Fruit fly (Drosophila melanogaster) whole organism, embryonic: ENCODE measurements around the gene CG34238.

Experiments
- B-H1 ChIP-seq: fragments of 200-800 bp; sonication (Bioruptor generic); IDR thresholded peaks from 3 replicates; pipeline ENCODE4 v1.3.6; 2022; ENCODE audit warnings: missing biosample characterization, missing genetic modification characterization
- CG10462 ChIP-seq: fragments of 200-800 bp; sonication (Bioruptor generic); optimal IDR thresholded peaks from 2 replicates; lab custom pipeline; 2016; ENCODE audit warnings: missing biosample characterization, missing genetic modification characterization
- CG10959 ChIP-seq: fragments of 200-800 bp; sonication (Bioruptor generic); IDR thresholded peaks from 2 replicates; pipeline ENCODE4 v1.3.6; 2022; ENCODE audit warnings: missing biosample characterization, missing genetic modification characterization
- CG11560 ChIP-seq: fragments of 200-800 bp; sonication (Bioruptor generic); IDR thresholded peaks from 3 replicates; pipeline ENCODE4 v1.3.6; 2022; ENCODE audit warnings: missing biosample characterization, missing genetic modification characterization
- CG13296 ChIP-seq: fragments of 200-800 bp; sonication (Bioruptor generic); optimal IDR thresholded peaks from 3 replicates; lab custom pipeline; 2018; ENCODE audit warnings: missing biosample characterization, mild to moderate bottlenecking, missing genetic modification characterization
- CG13894 ChIP-seq: fragments of 200-800 bp; sonication (Bioruptor generic); optimal IDR thresholded peaks from 3 replicates; lab custom pipeline; 2018; ENCODE audit warnings: missing biosample characterization, mild to moderate bottlenecking, missing genetic modification characterization, moderate library complexity
- CG14014 ChIP-seq: fragments of 200-800 bp; sonication (Bioruptor generic); IDR thresholded peaks from 2 replicates; pipeline ENCODE4 v1.3.6; 2022; ENCODE audit warnings: missing biosample characterization, missing genetic modification characterization
- CG14710 ChIP-seq: fragments of 200-800 bp; sonication (Bioruptor generic); optimal IDR thresholded peaks from 3 replicates; lab custom pipeline; 2019; ENCODE audit warnings: missing biosample characterization, mild to moderate bottlenecking, missing genetic modification characterization, moderate library complexity
- CG17361 ChIP-seq: fragments of 200-800 bp; sonication (Bioruptor generic); IDR thresholded peaks from 3 replicates; pipeline ENCODE4 v1.3.6; 2022; ENCODE audit warnings: missing biosample characterization, missing genetic modification characterization
- CG17385 ChIP-seq: fragments of 200-800 bp; sonication (Bioruptor generic); optimal IDR thresholded peaks from 3 replicates; lab custom pipeline; 2018; ENCODE audit warnings: missing biosample characterization, mild to moderate bottlenecking, missing genetic modification characterization
- CG18262 ChIP-seq: fragments of 200-800 bp; optimal IDR thresholded peaks from 3 replicates; lab custom pipeline; 2019; ENCODE audit warnings: missing biosample characterization, mild to moderate bottlenecking, missing genetic modification characterization, moderate library complexity
- CG18476 ChIP-seq: fragments of 200-800 bp; sonication (Bioruptor generic); optimal IDR thresholded peaks from 2 replicates; lab custom pipeline; 2016; ENCODE audit warnings: missing biosample characterization, mild to moderate bottlenecking, missing genetic modification characterization
- CG2116 ChIP-seq: fragments of 200-800 bp; sonication (Bioruptor generic); optimal IDR thresholded peaks from 3 replicates; lab custom pipeline; 2018; ENCODE audit warnings: missing biosample characterization, mild to moderate bottlenecking, missing genetic modification characterization
- CG2712 ChIP-seq: fragments of 200-800 bp; optimal IDR thresholded peaks from 3 replicates; lab custom pipeline; 2019; ENCODE audit warnings: missing biosample characterization, mild to moderate bottlenecking, missing genetic modification characterization, moderate library complexity
- CG31365 ChIP-seq: fragments of 200-800 bp; sonication (Bioruptor generic); optimal IDR thresholded peaks from 2 replicates; lab custom pipeline; 2018; ENCODE audit warnings: missing biosample characterization, mild to moderate bottlenecking, missing genetic modification characterization
- CG34376 ChIP-seq: fragments of 200-800 bp; sonication (Bioruptor generic); optimal IDR thresholded peaks from 2 replicates; lab custom pipeline; 2018; ENCODE audit warnings: missing biosample characterization, mild to moderate bottlenecking, missing genetic modification characterization
- CG3838 ChIP-seq: fragments of 200-800 bp; sonication (Bioruptor generic); optimal IDR thresholded peaks from 3 replicates; lab custom pipeline; 2016; ENCODE audit warnings: missing biosample characterization, missing genetic modification characterization
- CG4424 ChIP-seq: fragments of 200-800 bp; sonication (Bioruptor generic); optimal IDR thresholded peaks from 3 replicates; lab custom pipeline; 2016; ENCODE audit warnings: missing biosample characterization, missing genetic modification characterization
- CG4617 ChIP-seq: fragments of 200-800 bp; sonication (Bioruptor generic); optimal IDR thresholded peaks from 3 replicates; lab custom pipeline; 2016; ENCODE audit warnings: missing biosample characterization, missing genetic modification characterization, borderline replicate concordance
- CG5953 ChIP-seq: fragments of 200-800 bp; sonication (Bioruptor generic); IDR thresholded peaks from 2 replicates; pipeline ENCODE4 v1.3.6; 2022; ENCODE audit warnings: missing biosample characterization, missing genetic modification characterization
- CG6272 ChIP-seq: fragments of 200-800 bp; sonication (Bioruptor generic); IDR thresholded peaks from 2 replicates; pipeline ENCODE4 v1.3.6; 2022; ENCODE audit warnings: missing biosample characterization, missing genetic modification characterization
- CG7786 ChIP-seq: fragments of 200-800 bp; sonication (Bioruptor generic); optimal IDR thresholded peaks from 2 replicates; lab custom pipeline; 2016; ENCODE audit warnings: missing biosample characterization, missing genetic modification characterization
- CG8924 ChIP-seq: fragments of 200-800 bp; optimal IDR thresholded peaks from 3 replicates; lab custom pipeline; 2019; ENCODE audit warnings: missing biosample characterization, mild to moderate bottlenecking, missing genetic modification characterization, moderate library complexity
- CG9797 ChIP-seq: fragments of 200-800 bp; sonication (Bioruptor generic); optimal IDR thresholded peaks from 3 replicates; lab custom pipeline; 2018; ENCODE audit warnings: missing biosample characterization, mild to moderate bottlenecking, missing genetic modification characterization
- CTCF ChIP-seq: fragments of 200-800 bp; sonication (Bioruptor generic); optimal IDR thresholded peaks from 2 replicates; lab custom pipeline; 2017; ENCODE audit warnings: missing biosample characterization, mild to moderate bottlenecking, missing genetic modification characterization, moderate library complexity
- Dad ChIP-seq: fragments of 200-800 bp; sonication (Bioruptor generic); optimal IDR thresholded peaks from 3 replicates; lab custom pipeline; 2016; ENCODE audit warnings: missing biosample characterization, missing genetic modification characterization
- Dll ChIP-seq: fragments of 200-800 bp; sonication (Bioruptor generic); IDR thresholded peaks from 4 replicates; pipeline ENCODE4 v1.3.6; 2022; ENCODE audit warnings: missing biosample characterization, missing genetic modification characterization; ENCODE audit not compliant: partially characterized antibody
- Dp ChIP-seq: fragments of 200-800 bp; sonication (Bioruptor generic); optimal IDR thresholded peaks from 2 replicates; lab custom pipeline; 2018; ENCODE audit warnings: missing biosample characterization, mild to moderate bottlenecking, missing genetic modification characterization, moderate library complexity
- Kr ChIP-seq: fragments of 200-800 bp; sonication (Bioruptor generic); optimal IDR thresholded peaks from 2 replicates; lab custom pipeline; 2017; ENCODE audit warnings: missing biosample characterization, mild to moderate bottlenecking, missing genetic modification characterization
- Mrtf ChIP-seq: fragments of 200-800 bp; sonication (Bioruptor generic); IDR thresholded peaks from 3 replicates; pipeline ENCODE4 v1.3.6; 2022; ENCODE audit warnings: missing biosample characterization, missing genetic modification characterization
- Myb ChIP-seq: fragments of 200-800 bp; sonication (Bioruptor generic); optimal IDR thresholded peaks from 2 replicates; lab custom pipeline; 2016; ENCODE audit warnings: missing biosample characterization, missing genetic modification characterization
- Nf-YA ChIP-seq: fragments of 200-800 bp; sonication (Bioruptor generic); IDR thresholded peaks from 2 replicates; pipeline ENCODE4 v1.3.6; 2022; ENCODE audit warnings: missing biosample characterization, missing genetic modification characterization
- NfI ChIP-seq: fragments of 200-800 bp; sonication (Bioruptor generic); optimal IDR thresholded peaks from 3 replicates; lab custom pipeline; 2018; ENCODE audit warnings: missing biosample characterization, mild to moderate bottlenecking, missing genetic modification characterization, moderate library complexity
- Sin3A ChIP-seq: fragments of >200 bp; optimal IDR thresholded peaks from 2 replicates; lab custom pipeline; 2018
- Sox102F ChIP-seq: fragments of 200-800 bp; sonication (Bioruptor generic); optimal IDR thresholded peaks from 2 replicates; lab custom pipeline; 2018; ENCODE audit warnings: missing biosample characterization, mild to moderate bottlenecking, missing genetic modification characterization, moderate library complexity
- Taf1 ChIP-seq: fragments of 200-800 bp; sonication (Bioruptor generic); IDR thresholded peaks from 2 replicates; pipeline ENCODE4 v1.3.6; 2022; ENCODE audit warnings: missing biosample characterization, missing genetic modification characterization
- YL-1 ChIP-seq: fragments of 200-800 bp; sonication (Bioruptor generic); optimal IDR thresholded peaks from 3 replicates; lab custom pipeline; 2017; ENCODE audit warnings: missing biosample characterization, mild to moderate bottlenecking, missing genetic modification characterization
- abd-A ChIP-seq: fragments of 200-800 bp; sonication (Bioruptor generic); optimal IDR thresholded peaks from 3 replicates; lab custom pipeline; 2019; ENCODE audit warnings: missing biosample characterization, mild to moderate bottlenecking, missing genetic modification characterization, moderate library complexity
- al ChIP-seq: fragments of 200-800 bp; sonication (Bioruptor generic); IDR thresholded peaks from 2 replicates; pipeline ENCODE4 v1.3.6; 2022; ENCODE audit warnings: missing biosample characterization, missing genetic modification characterization
- aop ChIP-seq: fragments of 200-800 bp; sonication (Bioruptor generic); IDR thresholded peaks from 2 replicates; pipeline ENCODE4 v1.3.6; 2022; ENCODE audit warnings: missing biosample characterization, missing genetic modification characterization
- ci ChIP-seq: fragments of 200-800 bp; sonication (Bioruptor generic); IDR thresholded peaks from 3 replicates; pipeline ENCODE4 v1.3.6; 2022; ENCODE audit warnings: missing biosample characterization, missing genetic modification characterization
- cwo ChIP-seq: fragments of 200-800 bp; sonication (Bioruptor generic); optimal IDR thresholded peaks from 3 replicates; lab custom pipeline; 2017; ENCODE audit warnings: missing biosample characterization, missing genetic modification characterization, mild to moderate bottlenecking, moderate library complexity, missing genetic modification reagents
- disco-r ChIP-seq: fragments of 200-800 bp; sonication (Bioruptor generic); optimal IDR thresholded peaks from 2 replicates; lab custom pipeline; 2016; ENCODE audit warnings: missing biosample characterization, missing genetic modification characterization
- esg ChIP-seq: fragments of 200-800 bp; sonication (Bioruptor generic); conservative IDR thresholded peaks from 2 replicates; pipeline ENCODE4 v1.3.6; 2022; ENCODE audit warnings: missing biosample characterization, missing genetic modification characterization
- ewg ChIP-seq: fragments of 200-800 bp; sonication (Bioruptor generic); optimal IDR thresholded peaks from 3 replicates; lab custom pipeline; 2017; ENCODE audit warnings: mild to moderate bottlenecking, missing biosample characterization, missing genetic modification reagents, missing genetic modification characterization
- fu2 ChIP-seq: fragments of 200-800 bp; sonication (Bioruptor generic); optimal IDR thresholded peaks from 2 replicates; lab custom pipeline; 2016; ENCODE audit warnings: missing biosample characterization, missing genetic modification characterization
- gcm2 ChIP-seq: fragments of 200-800 bp; sonication (Bioruptor generic); optimal IDR thresholded peaks from 2 replicates; lab custom pipeline; 2016; ENCODE audit warnings: missing biosample characterization, missing genetic modification characterization
- nmo ChIP-seq: fragments of 200-800 bp; sonication (Bioruptor generic); optimal IDR thresholded peaks from 2 replicates; lab custom pipeline; 2018; ENCODE audit warnings: missing biosample characterization, mild to moderate bottlenecking, missing genetic modification characterization, moderate library complexity
- onecut ChIP-seq: fragments of 200-800 bp; sonication (Bioruptor generic); IDR thresholded peaks from 2 replicates; pipeline ENCODE4 v1.3.6; 2022; ENCODE audit warnings: missing biosample characterization, missing genetic modification characterization
- seq ChIP-seq: fragments of 200-800 bp; sonication (Bioruptor generic); IDR thresholded peaks from 2 replicates; pipeline ENCODE4 v1.3.6; 2022; ENCODE audit warnings: missing biosample characterization, missing genetic modification characterization
- slou ChIP-seq: fragments of 200-800 bp; sonication (Bioruptor generic); optimal IDR thresholded peaks from 3 replicates; lab custom pipeline; 2016; ENCODE audit warnings: missing biosample characterization, missing genetic modification characterization
- stc ChIP-seq: fragments of 200-800 bp; sonication (Bioruptor generic); IDR thresholded peaks from 2 replicates; pipeline ENCODE4 v1.3.6; 2022; ENCODE audit warnings: missing biosample characterization, missing genetic modification characterization
- wek ChIP-seq: fragments of 200-800 bp; sonication (Bioruptor generic); optimal IDR thresholded peaks from 3 replicates; lab custom pipeline; 2018; ENCODE audit warnings: missing biosample characterization, mild to moderate bottlenecking, missing genetic modification characterization, moderate library complexity

CG34238 gene

dm6 chr3L:10637819-10638218, 11.5 kb downstream of the CG34238 start, which contains the start of gene Cnep1r2 (continued):
- TF ChIP-seq CG13894 (tag; lab: Kevin White, UChicago) (peak; percentile 96), CG17361 (peak; percentile 98), Dad (peak; percentile 36), stc (peak; percentile 95), CG10959 (peak; percentile 90), Kr (GFP tag; lab: Kevin White, UChicago) (peak; percentile 36), Dll (GFP tag; lab: Robert Waterston, UW) (no peak), gcm2 (GFP tag; lab: Kevin White, UChicago) (no peak), CG6272 (GFP tag; lab: Robert Waterston, UW) (peak; percentile 94), CG17385 (GFP tag; lab: Kevin White, UChicago) (peak; percentile 93), disco-r (GFP tag; lab: Kevin White, UChicago) (no peak), CG9797 (GFP tag; lab: Kevin White, UChicago) (peak; percentile 70), fu2 (GFP tag; lab: Kevin White, UChicago) (peak; percentile 58), CG13296 (GFP tag; lab: Kevin White, UChicago) (peak; percentile 93), CG8924 (tag; lab: Kevin White, UChicago) (peak; percentile 97), al (GFP tag; lab: Robert Waterston, UW) (peak; percentile 96), cwo (GFP tag; lab: Kevin White, UChicago) (peak; percentile 87), aop (GFP tag; lab: Robert Waterston, UW) (no peak; the same call in 1 of the 2 replicates), esg (GFP tag; lab: Robert Waterston, UW) (peak; percentile 96), Myb (GFP tag; lab: Kevin White, UChicago) (peak; percentile 47), CG10462 (GFP tag; lab: Kevin White, UChicago) (peak; percentile 80), CG4617 (GFP tag; lab: Kevin White, UChicago) (peak; percentile 94), CG7786 (peak; percentile 68), Sin3A (lab: Kevin White, UChicago) (no peak), abd-A (tag; lab: Kevin White, UChicago) (no peak), CG18262 (tag; lab: Kevin White, UChicago) (peak; percentile 98), CG3838 (peak; percentile 79), wek (GFP tag; lab: Kevin White, UChicago) (peak; percentile 8), slou (GFP tag; lab: Kevin White, UChicago) (peak; percentile 89), Dp (GFP tag; lab: Kevin White, UChicago) (peak; percentile 37), CG4424 (peak; percentile 92), ci (GFP tag; lab: Robert Waterston, UW) (peak; percentile 92), B-H1 (GFP tag; lab: Robert Waterston, UW) (peak; percentile 93), ewg (GFP tag; lab: Kevin White, UChicago) (peak; percentile 90), CTCF (GFP tag; lab: Kevin White, UChicago) (peak; percentile 49), CG11560 (tag; lab: Robert Waterston, UW) (peak; percentile 91), CG14014 (peak; percentile 95), YL-1 (GFP tag; lab: Kevin White, UChicago) (peak; percentile 95), seq (GFP tag; lab: Robert Waterston, UW) (peak; percentile 90), onecut (GFP tag; lab: Robert Waterston, UW) (peak; percentile 80), NfI (GFP tag; lab: Kevin White, UChicago) (peak; percentile 97), CG5953 (GFP tag; lab: Robert Waterston, UW) (peak; percentile 84), Sox102F (GFP tag; lab: Kevin White, UChicago) (peak; percentile 96), CG18476 (GFP tag; lab: Kevin White, UChicago) (peak; percentile 84), CG34376 (GFP tag; lab: Kevin White, UChicago) (peak; percentile 82), CG2116 (peak; percentile 80), nmo (GFP tag; lab: Kevin White, UChicago) (peak; percentile 99), Taf1 (GFP tag; lab: Robert Waterston, UW) (peak; percentile 87), CG2712 (tag; lab: Kevin White, UChicago) (peak; percentile 98), Nf-YA (GFP tag; lab: Robert Waterston, UW) (peak; percentile 82), Mrtf (GFP tag; lab: Robert Waterston, UW) (peak; percentile 96), CG31365 (no peak), CG14710 (tag; lab: Kevin White, UChicago) (peak; percentile 96)
